In the genomic region with DNA sequence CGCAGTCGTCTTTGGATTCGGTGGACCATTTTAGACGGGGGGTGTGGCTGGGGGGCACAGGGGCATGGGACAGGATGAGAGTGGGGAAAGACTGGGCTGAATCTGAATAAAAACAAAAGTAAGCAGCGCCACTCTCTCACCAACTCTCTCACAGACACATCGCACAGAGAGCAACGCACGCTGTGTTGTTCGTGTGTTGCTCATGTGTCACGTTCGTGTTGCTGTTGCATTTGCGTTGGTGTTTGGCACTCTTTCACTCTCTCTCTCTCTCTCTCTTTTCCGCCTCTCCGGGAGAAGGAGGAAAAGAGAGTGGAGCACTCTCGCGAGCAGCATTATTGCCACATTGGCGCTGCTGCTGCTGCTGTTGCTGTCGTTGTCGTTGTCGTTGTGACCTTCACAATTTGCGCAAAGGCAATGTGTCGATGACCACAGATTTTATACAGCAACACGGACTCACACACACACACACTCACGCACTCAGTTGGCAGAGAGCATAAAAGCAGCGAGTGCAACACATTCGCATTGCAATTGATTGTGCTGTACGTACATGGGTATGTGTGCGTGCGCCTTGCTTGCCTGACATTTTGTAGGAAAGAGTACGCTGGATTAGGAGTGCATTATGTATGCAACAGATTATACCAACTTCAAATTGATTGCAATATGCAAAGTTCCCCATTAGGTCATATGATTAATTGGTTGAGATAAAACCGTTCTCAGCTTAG, we compare ENCODE assay signal across 1 fruit fly cellular context.
A peak's percentile ranks its signal among the peaks of the same experiment; 100 is the strongest.
TF ChIP-seq lines count a peak whose summit lies in the region.

No protein-coding gene starts in this region.

TF ChIP-seq in whole organism, embryonic, 481 proteins besides CTCF, POLR2A, EP300 and RAD21 (continued from another document and continues in another):
- TF ChIP-seq lmd (GFP tag; IDR thresholded peaks at IDR 0.05; lab: Robert Waterston, UW) (no peak), Hand (GFP tag; optimal IDR thresholded peaks at IDR 0.05; lab: Kevin White, UChicago) (no peak), CG30020 (tag; optimal IDR thresholded peaks at IDR 0.05; lab: Kevin White, UChicago) (no peak), salm (tag; optimal IDR thresholded peaks at IDR 0.05; lab: Kevin White, UChicago) (no peak), CG12942 (GFP tag; optimal IDR thresholded peaks at IDR 0.05; lab: Kevin White, UChicago) (no peak), cad (GFP tag; optimal IDR thresholded peaks at IDR 0.05; lab: Kevin White, UChicago) (no peak), slbo (GFP tag; IDR thresholded peaks at IDR 0.05; lab: Robert Waterston, UW) (no peak), CG1832 (GFP tag; optimal IDR thresholded peaks at IDR 0.05; lab: Kevin White, UChicago) (no peak), CG2712 (tag; optimal IDR thresholded peaks at IDR 0.05; lab: Kevin White, UChicago) (no peak), CG10462 (GFP tag; optimal IDR thresholded peaks at IDR 0.05; lab: Kevin White, UChicago) (no peak), pnt (GFP tag; optimal IDR thresholded peaks at IDR 0.05; lab: Kevin White, UChicago) (no peak), bowl (GFP tag; IDR thresholded peaks at IDR 0.05; lab: Robert Waterston, UW) (no peak), Bgb (GFP tag; IDR thresholded peaks at IDR 0.05; lab: Robert Waterston, UW; ENCODE audit: partially characterized antibody) (0 out of 2 replicates have a peak, but pooled peaks have one; percentile 5), Max (GFP tag; optimal IDR thresholded peaks at IDR 0.05; lab: Kevin White, UChicago) (no peak), sens-2 (GFP tag; IDR thresholded peaks at IDR 0.05; lab: Robert Waterston, UW) (no peak), exex (tag; optimal IDR thresholded peaks at IDR 0.05; lab: Kevin White, UChicago) (no peak), eve (GFP tag; optimal IDR thresholded peaks at IDR 0.05; lab: Kevin White, UChicago) (no peak), lbe (GFP tag; optimal IDR thresholded peaks at IDR 0.05; lab: Kevin White, UChicago) (peak; percentile 87), odd (GFP tag; optimal IDR thresholded peaks at IDR 0.05; lab: Kevin White, UChicago) (no peak), hbn (GFP tag; IDR thresholded peaks at IDR 0.05; lab: Robert Waterston, UW; ENCODE audit: partially characterized antibody) (peak; percentile 52), CG14965 (GFP tag; optimal IDR thresholded peaks at IDR 0.05; lab: Kevin White, UChicago; ENCODE audit: borderline replicate concordance) (no peak), tx (GFP tag; optimal IDR thresholded peaks at IDR 0.05; lab: Kevin White, UChicago) (no peak), fd102C (GFP tag; optimal IDR thresholded peaks at IDR 0.05; lab: Kevin White, UChicago) (no peak), gcm (GFP tag; optimal IDR thresholded peaks at IDR 0.05; lab: Kevin White, UChicago) (no peak), CG1233 (GFP tag; optimal IDR thresholded peaks at IDR 0.05; lab: Kevin White, UChicago) (no peak), org-1 (GFP tag; optimal IDR thresholded peaks at IDR 0.05; lab: Kevin White, UChicago) (no peak), nom (GFP tag; optimal IDR thresholded peaks at IDR 0.05; lab: Kevin White, UChicago) (peak; percentile 66), Blimp-1 (GFP tag; optimal IDR thresholded peaks at IDR 0.05; lab: Kevin White, UChicago) (peak; percentile 7), cwo (GFP tag; optimal IDR thresholded peaks at IDR 0.05; lab: Kevin White, UChicago) (no peak), MBD-R2 (GFP tag; IDR thresholded peaks at IDR 0.05; lab: Robert Waterston, UW) (no peak), pros (GFP tag; optimal IDR thresholded peaks at IDR 0.05; lab: Kevin White, UChicago) (no peak), dpn (GFP tag; optimal IDR thresholded peaks at IDR 0.05; lab: Kevin White, UChicago) (no peak), kni (GFP tag; optimal IDR thresholded peaks at IDR 0.05; lab: Kevin White, UChicago) (no peak), danr (GFP tag; IDR thresholded peaks at IDR 0.05; lab: Robert Waterston, UW) (no peak), ro (GFP tag; IDR thresholded peaks at IDR 0.05; lab: Robert Waterston, UW) (no peak), ash1 (GFP tag; optimal IDR thresholded peaks at IDR 0.05; lab: Kevin White, UChicago) (no peak), sc (optimal IDR thresholded peaks at IDR 0.05; lab: Kevin White, UChicago) (no peak), sc (GFP tag; optimal IDR thresholded peaks at IDR 0.05; lab: Kevin White, UChicago) (no peak), CHES-1-like (GFP tag; optimal IDR thresholded peaks at IDR 0.05; lab: Kevin White, UChicago) (no peak), Awh (GFP tag; IDR thresholded peaks at IDR 0.05; lab: Robert Waterston, UW) (0 out of 2 replicates have a peak, but pooled peaks have one; percentile 13), caup (GFP tag; optimal IDR thresholded peaks at IDR 0.05; lab: Kevin White, UChicago; ENCODE audit: severe bottlenecking) (no peak), eyg (GFP tag; optimal IDR thresholded peaks at IDR 0.05; lab: Kevin White, UChicago) (no peak), CG8388 (GFP tag; optimal IDR thresholded peaks at IDR 0.05; lab: Kevin White, UChicago) (no peak), CG32767 (GFP tag; IDR thresholded peaks at IDR 0.05; lab: Robert Waterston, UW) (no peak), Dll (GFP tag; IDR thresholded peaks at IDR 0.05; lab: Robert Waterston, UW; ENCODE audit: partially characterized antibody) (peak; percentile 59; the same call in 2 of the 4 replicates), CG2678 (tag; optimal IDR thresholded peaks at IDR 0.05; lab: Kevin White, UChicago) (no peak), CG4617 (GFP tag; optimal IDR thresholded peaks at IDR 0.05; lab: Kevin White, UChicago; ENCODE audit: borderline replicate concordance) (no peak), Nf-YA (GFP tag; IDR thresholded peaks at IDR 0.05; lab: Robert Waterston, UW) (no peak), corto (GFP tag; optimal IDR thresholded peaks at IDR 0.05; lab: Kevin White, UChicago) (peak; percentile 34), CG3838 (GFP tag; optimal IDR thresholded peaks at IDR 0.05; lab: Kevin White, UChicago) (no peak), CG13123 (GFP tag; optimal IDR thresholded peaks at IDR 0.05; lab: Kevin White, UChicago) (no peak), stwl (tag; optimal IDR thresholded peaks at IDR 0.05; lab: Kevin White, UChicago) (no peak), CG10979 (tag; optimal IDR thresholded peaks at IDR 0.05; lab: Kevin White, UChicago) (no peak), CG10543 (GFP tag; optimal IDR thresholded peaks at IDR 0.05; lab: Kevin White, UChicago) (no peak), CG9876 (GFP tag; optimal IDR thresholded peaks at IDR 0.05; lab: Kevin White, UChicago) (no peak), CG11696 (GFP tag; IDR thresholded peaks at IDR 0.05; lab: Robert Waterston, UW) (0 out of 2 replicates have a peak, but pooled peaks have one; percentile 13), E2f1 (GFP tag; IDR thresholded peaks at IDR 0.05; lab: Robert Waterston, UW) (no peak), Aef1 (GFP tag; IDR thresholded peaks at IDR 0.05; lab: Robert Waterston, UW) (peak; percentile 29; the same call in 1 of the 3 replicates), crc (GFP tag; optimal IDR thresholded peaks at IDR 0.05; lab: Kevin White, UChicago) (no peak), Chrac-16 (GFP tag; optimal IDR thresholded peaks at IDR 0.05; lab: Kevin White, UChicago) (no peak), CG7963 (GFP tag; IDR thresholded peaks at IDR 0.05; lab: Robert Waterston, UW; ENCODE audit: partially characterized antibody) (no peak), CrebB (tag; optimal IDR thresholded peaks at IDR 0.05; lab: Kevin White, UChicago) (peak; percentile 17), CG4707 (GFP tag; optimal IDR thresholded peaks at IDR 0.05; lab: Kevin White, UChicago) (no peak), CG9932 (GFP tag; IDR thresholded peaks at IDR 0.05; lab: Robert Waterston, UW) (no peak), CG1529 (GFP tag; optimal IDR thresholded peaks at IDR 0.05; lab: Kevin White, UChicago) (no peak), CG34224 (GFP tag; IDR thresholded peaks at IDR 0.05; lab: Robert Waterston, UW; ENCODE audit: partially characterized antibody) (peak; percentile 48; the same call in 1 of the 3 replicates), CG2120 (GFP tag; optimal IDR thresholded peaks at IDR 0.05; lab: Kevin White, UChicago) (no peak), klu (GFP tag; IDR thresholded peaks at IDR 0.05; lab: Robert Waterston, UW) (no peak), croc (GFP tag; conservative IDR thresholded peaks at IDR 0.05; lab: Robert Waterston, UW) (no peak), CG6683 (GFP tag; optimal IDR thresholded peaks at IDR 0.05; lab: Kevin White, UChicago) (no peak), CG10274 (GFP tag; optimal IDR thresholded peaks at IDR 0.05; lab: Kevin White, UChicago) (no peak), hth (optimal IDR thresholded peaks at IDR 0.05; lab: Kevin White, UChicago) (no peak), Trl (optimal IDR thresholded peaks at IDR 0.05; lab: Kevin White, UChicago) (peak; percentile 88 to 94), Trl (GFP tag; optimal IDR thresholded peaks at IDR 0.05; lab: Kevin White, UChicago) (no peak), CG1602 (GFP tag; optimal IDR thresholded peaks at IDR 0.05; lab: Kevin White, UChicago) (no peak), Gug (GFP tag; IDR thresholded peaks at IDR 0.05; lab: Robert Waterston, UW) (no peak), NC2β (GFP tag; optimal IDR thresholded peaks at IDR 0.05; lab: Kevin White, UChicago) (no peak), scrt (GFP tag; optimal IDR thresholded peaks at IDR 0.05; lab: Kevin White, UChicago) (no peak), HHEX (GFP tag; optimal IDR thresholded peaks at IDR 0.05; lab: Kevin White, UChicago) (no peak), CG9817 (tag; optimal IDR thresholded peaks at IDR 0.05; lab: Kevin White, UChicago) (no peak), CG32772 (GFP tag; IDR thresholded peaks at IDR 0.05; lab: Robert Waterston, UW) (no peak), ato (GFP tag; IDR thresholded peaks at IDR 0.05; lab: Robert Waterston, UW; ENCODE audit: partially characterized antibody) (no peak), CG7372 (GFP tag; IDR thresholded peaks at IDR 0.05; lab: Robert Waterston, UW) (no peak), CG5180 (GFP tag; optimal IDR thresholded peaks at IDR 0.05; lab: Kevin White, UChicago) (no peak), ewg (GFP tag; optimal IDR thresholded peaks at IDR 0.05; lab: Kevin White, UChicago) (no peak), Dip3 (GFP tag; optimal IDR thresholded peaks at IDR 0.05; lab: Kevin White, UChicago) (no peak), en (GFP tag; optimal IDR thresholded peaks at IDR 0.05; lab: Kevin White, UChicago) (no peak), CG4404 (GFP tag; IDR thresholded peaks at IDR 0.05; lab: Robert Waterston, UW) (no peak), ase (GFP tag; IDR thresholded peaks at IDR 0.05; lab: Robert Waterston, UW) (no peak), Hr78 (GFP tag; optimal IDR thresholded peaks at IDR 0.05; lab: Kevin White, UChicago) (no peak), CG11723 (GFP tag; optimal IDR thresholded peaks at IDR 0.05; lab: Kevin White, UChicago) (no peak), CG4854 (GFP tag; optimal IDR thresholded peaks at IDR 0.05; lab: Kevin White, UChicago) (no peak), CG6791 (GFP tag; IDR thresholded peaks at IDR 0.05; lab: Robert Waterston, UW; ENCODE audit: partially characterized antibody) (no peak), dimm (GFP tag; IDR thresholded peaks at IDR 0.05; lab: Robert Waterston, UW) (no peak), insv (GFP tag; optimal IDR thresholded peaks at IDR 0.05; lab: Kevin White, UChicago) (no peak), da (GFP tag; optimal IDR thresholded peaks at IDR 0.05; lab: Kevin White, UChicago) (no peak), Lhr (GFP tag; optimal IDR thresholded peaks at IDR 0.05; lab: Kevin White, UChicago) (no peak), CG4424 (GFP tag; optimal IDR thresholded peaks at IDR 0.05; lab: Kevin White, UChicago) (no peak), Atf-2 (GFP tag; optimal IDR thresholded peaks at IDR 0.05; lab: Kevin White, UChicago) (no peak), CG17385 (GFP tag; optimal IDR thresholded peaks at IDR 0.05; lab: Kevin White, UChicago) (peak; percentile 11), CG4282 (GFP tag; optimal IDR thresholded peaks at IDR 0.05; lab: Kevin White, UChicago) (no peak), CG11085 (GFP tag; IDR thresholded peaks at IDR 0.05; lab: Robert Waterston, UW) (no peak), CG11695 (GFP tag; IDR thresholded peaks at IDR 0.05; lab: Robert Waterston, UW) (peak; percentile 48; the same call in 1 of the 3 replicates), hb (GFP tag; IDR thresholded peaks at IDR 0.05; lab: Robert Waterston, UW; ENCODE audit: partially characterized antibody) (no peak), ap (GFP tag; IDR thresholded peaks at IDR 0.05; lab: Robert Waterston, UW) (no peak), Six4 (GFP tag; optimal IDR thresholded peaks at IDR 0.05; lab: Kevin White, UChicago) (no peak), tgo (GFP tag; IDR thresholded peaks at IDR 0.05; lab: Robert Waterston, UW) (no peak), bsh (GFP tag; optimal IDR thresholded peaks at IDR 0.05; lab: Kevin White, UChicago) (peak in 1 of 2 experiments; percentile 24), emc (GFP tag; optimal IDR thresholded peaks at IDR 0.05; lab: Kevin White, UChicago) (no peak), CG13424 (tag; optimal IDR thresholded peaks at IDR 0.05; lab: Kevin White, UChicago) (no peak), CG18011 (GFP tag; optimal IDR thresholded peaks at IDR 0.05; lab: Kevin White, UChicago) (no peak), Fer2 (tag; optimal IDR thresholded peaks at IDR 0.05; lab: Kevin White, UChicago) (no peak), nau (GFP tag; optimal IDR thresholded peaks at IDR 0.05; lab: Kevin White, UChicago) (no peak), CG4820 (GFP tag; optimal IDR thresholded peaks at IDR 0.05; lab: Kevin White, UChicago) (no peak), CG17361 (GFP tag; IDR thresholded peaks at IDR 0.05; lab: Robert Waterston, UW) (no peak), kay (GFP tag; optimal IDR thresholded peaks at IDR 0.05; lab: Kevin White, UChicago) (no peak), CG6765 (GFP tag; optimal IDR thresholded peaks at IDR 0.05; lab: Kevin White, UChicago) (no peak), dati (GFP tag; IDR thresholded peaks at IDR 0.05; lab: Robert Waterston, UW) (no peak), so (GFP tag; IDR thresholded peaks at IDR 0.05; lab: Robert Waterston, UW) (no peak), Rfx (GFP tag; IDR thresholded peaks at IDR 0.05; lab: Robert Waterston, UW) (no peak), CG10209 (GFP tag; optimal IDR thresholded peaks at IDR 0.05; lab: Kevin White, UChicago) (no peak), D (optimal IDR thresholded peaks at IDR 0.05; lab: Kevin White, UChicago) (no peak), D (GFP tag; optimal IDR thresholded peaks at IDR 0.05; lab: Kevin White, UChicago) (no peak), D19A (tag; optimal IDR thresholded peaks at IDR 0.05; lab: Kevin White, UChicago) (no peak), otp (GFP tag; IDR thresholded peaks at IDR 0.05; lab: Robert Waterston, UW) (no peak), cg (GFP tag; optimal IDR thresholded peaks at IDR 0.05; lab: Kevin White, UChicago) (peak; percentile 92), psq (GFP tag; optimal IDR thresholded peaks at IDR 0.05; lab: Kevin White, UChicago) (no peak), Atf6 (GFP tag; IDR thresholded peaks at IDR 0.05; lab: Robert Waterston, UW) (no peak)
